Worm (Caenorhabditis elegans): Measurements from ENCODE around the gene srlf-13.

DNA sequence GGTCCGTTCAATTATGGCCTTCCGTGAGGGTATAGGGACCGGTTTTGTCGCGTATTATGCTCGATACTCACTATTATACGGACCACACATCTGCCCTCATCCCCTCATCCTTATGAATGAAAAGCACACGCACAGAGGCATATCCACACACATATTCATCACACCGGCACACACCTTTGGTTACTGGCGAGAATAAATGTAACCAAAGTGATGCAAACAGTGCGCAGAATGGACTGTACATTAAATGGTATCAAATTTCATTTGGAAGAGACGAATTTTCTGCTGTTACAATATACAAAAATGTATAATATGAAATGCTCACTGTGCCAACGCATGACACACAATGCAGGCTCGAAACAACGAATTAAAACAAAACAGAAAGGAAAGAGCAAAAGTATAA is 26.8 kb downstream of the srlf-13 start:
- TF ChIP-seq him-1 (tag; optimal IDR thresholded peaks at IDR 0.05) = no peak
- no peak for TF ChIP-seq W03F9.2 (tag; optimal IDR thresholded peaks at IDR 0.05)
- no peak for TF ChIP-seq dao-5 (tag; optimal IDR thresholded peaks at IDR 0.05)

Data from whole organism, L4/young adult.